Worm (Caenorhabditis elegans): ENCODE results near the gene srh-236.

ce11 chrV:17232403-17232802, 20.6 kb upstream of the srh-236 start:
- TF ChIP-seq lin-13 (GFP tag; optimal IDR thresholded peaks at IDR 0.05) (no peak), F13H6.1 (tag; optimal IDR thresholded peaks at IDR 0.05) (no peak), alr-1 (tag; optimal IDR thresholded peaks at IDR 0.05) (no peak), nhr-11 (tag; optimal IDR thresholded peaks at IDR 0.05) (no peak), nhr-25 (tag; optimal IDR thresholded peaks at IDR 0.05) (no peak), unc-55 (GFP tag; optimal IDR thresholded peaks at IDR 0.05) (no peak), ama-1 (optimal IDR thresholded peaks at IDR 0.05) (no peak)

Data from whole organism, L2 larva.